Worm (Caenorhabditis elegans) whole organism, L4 larva: ENCODE data around the gene slc-17.4.
A peak's percentile ranks its signal among the peaks of the same experiment; 100 is the strongest.

Experiments used
- F10B5.3 ChIP-seq: sonication (generic microtip); optimal IDR thresholded peaks from 2 replicates; lab custom pipeline; 2016; ENCODE audit warnings: mild to moderate bottlenecking, missing genetic modification characterization, missing compliant biosample characterization
- F37D6.2 ChIP-seq: sonication (generic microtip); optimal IDR thresholded peaks from 2 replicates; lab custom pipeline; 2016; ENCODE audit warnings: mild to moderate bottlenecking, missing genetic modification characterization, missing compliant biosample characterization
- aha-1 ChIP-seq: fragments of 150-350 bp; peaks from one replicate; lab custom pipeline; 2014; ENCODE audit warnings: missing biosample characterization, missing genetic modification characterization
- daf-16 ChIP-seq, 3 experiments: sonication (generic microtip); optimal IDR thresholded peaks; 2 replicates each; lab custom pipeline; 2016 to 2017; ENCODE audit warnings: missing genetic modification characterization in 3 of 3, missing genetic modification reagents in 3 of 3, mild to moderate bottlenecking in 2 of 3, missing compliant biosample characterization in 2 of 3, missing biosample characterization in 1 of 3, moderate library complexity in 1 of 3
- daf-8 ChIP-seq: fragments of 200-800 bp; sonication (Bioruptor generic); IDR thresholded peaks from 2 replicates; pipeline ENCODE4 v1.3.6; 2022; ENCODE audit warnings: missing genetic modification characterization, missing compliant biosample characterization
- dmd-8 ChIP-seq: fragments of 200-800 bp; sonication (Bioruptor generic); IDR thresholded peaks from 2 replicates; pipeline ENCODE4 v1.3.6; 2022; ENCODE audit warnings: missing genetic modification characterization, missing compliant biosample characterization
- dve-1 ChIP-seq: sonication (generic microtip); optimal IDR thresholded peaks from 2 replicates; lab custom pipeline; 2017; ENCODE audit warnings: antibody characterized with exemption, mild to moderate bottlenecking, missing genetic modification characterization, missing compliant biosample characterization; ENCODE audit not compliant: insufficient read depth
- hif-1 ChIP-seq, 2 experiments: sonication (generic microtip); optimal IDR thresholded peaks; 2 replicates each; lab custom pipeline; 2016 to 2017; ENCODE audit warnings: missing compliant biosample characterization in 2 of 2, missing genetic modification characterization in 2 of 2, missing genetic modification reagents in 2 of 2, missing genotype in 2 of 2, mild to moderate bottlenecking in 1 of 2
- hlh-11 ChIP-seq: fragments of 200-800 bp; sonication (Bioruptor generic); optimal IDR thresholded peaks from 2 replicates; lab custom pipeline; 2018; ENCODE audit warnings: mild to moderate bottlenecking, missing genetic modification characterization, missing compliant biosample characterization
- hlh-30 ChIP-seq: sonication (generic microtip); optimal IDR thresholded peaks from 2 replicates; lab custom pipeline; 2017; ENCODE audit warnings: antibody characterized with exemption, mild to moderate bottlenecking, missing genetic modification characterization, missing compliant biosample characterization; ENCODE audit not compliant: insufficient read depth
- hmg-1.1 ChIP-seq: fragments of 200-800 bp; sonication (Bioruptor generic); IDR thresholded peaks from 2 replicates; pipeline ENCODE4 v1.3.6; 2022; ENCODE audit warnings: missing genetic modification reagents, missing genetic modification characterization, missing compliant biosample characterization
- lim-7 ChIP-seq: fragments of 200-800 bp; sonication (Bioruptor generic); IDR thresholded peaks from 2 replicates; pipeline ENCODE4 v1.3.6; 2022; ENCODE audit warnings: missing genetic modification characterization, missing compliant biosample characterization
- lin-1 ChIP-seq: fragments of 200-800 bp; sonication (Bioruptor generic); IDR thresholded peaks from 2 replicates; pipeline ENCODE4 v1.3.6; 2022; ENCODE audit warnings: missing genetic modification reagents, missing genetic modification characterization, missing compliant biosample characterization
- lin-38 ChIP-seq: fragments of 200-800 bp; sonication (Bioruptor generic); IDR thresholded peaks from 2 replicates; pipeline ENCODE4 v1.3.6; 2022; ENCODE audit warnings: missing genetic modification reagents, missing genetic modification characterization, missing compliant biosample characterization
- lsy-2 ChIP-seq, 2 experiments: fragments of 150-350 bp in 1 of 2; sonication (generic microtip) in 1 of 2; optimal IDR thresholded peaks; 2 replicates each; lab custom pipeline; 2014 to 2017; ENCODE audit warnings: missing biosample characterization in 2 of 2, missing genetic modification characterization in 2 of 2
- mdl-1 ChIP-seq, 2 experiments: fragments of 150-350 bp in 1 of 2; sonication (generic microtip) in 1 of 2; optimal IDR thresholded peaks; 2 replicates each; lab custom pipeline; 2014 to 2017; ENCODE audit warnings: missing biosample characterization in 2 of 2, missing genetic modification characterization in 2 of 2
- mep-1 ChIP-seq: fragments of 150-350 bp; sonication (generic microtip); optimal IDR thresholded peaks from 3 replicates; lab custom pipeline; 2014; ENCODE audit warnings: missing biosample characterization, missing genetic modification characterization
- mes-2 ChIP-seq: sonication (generic microtip); optimal IDR thresholded peaks from 2 replicates; lab custom pipeline; 2016; ENCODE audit warnings: missing genotype, mild to moderate bottlenecking, missing genetic modification characterization, missing compliant biosample characterization; ENCODE audit not compliant: poor library complexity, severe bottlenecking
- mxl-2 ChIP-seq: fragments of 200-800 bp; sonication (Bioruptor generic); conservative IDR thresholded peaks from 2 replicates; pipeline ENCODE4 v1.3.6; 2022; ENCODE audit warnings: missing genetic modification reagents, missing genetic modification characterization, missing compliant biosample characterization
- nhr-111 ChIP-seq: fragments of 200-800 bp; sonication (Bioruptor generic); optimal IDR thresholded peaks from 2 replicates; lab custom pipeline; 2018; ENCODE audit warnings: mild to moderate bottlenecking, missing genetic modification characterization, missing compliant biosample characterization
- nhr-237 ChIP-seq: sonication (generic microtip); optimal IDR thresholded peaks from 2 replicates; lab custom pipeline; 2017; ENCODE audit warnings: missing biosample characterization, missing genetic modification characterization
- nhr-28 ChIP-seq: fragments of 150-350 bp; optimal IDR thresholded peaks from 2 replicates; lab custom pipeline; 2014; ENCODE audit warnings: missing biosample characterization, missing genetic modification characterization
- nhr-41 ChIP-seq: fragments of 200-800 bp; sonication (Bioruptor generic); IDR thresholded peaks from 2 replicates; pipeline ENCODE4 v1.3.6; 2022; ENCODE audit warnings: missing genetic modification reagents, missing genetic modification characterization, missing compliant biosample characterization
- nhr-48 ChIP-seq: sonication (generic microtip); optimal IDR thresholded peaks from 2 replicates; lab custom pipeline; 2016; ENCODE audit warnings: mild to moderate bottlenecking, missing genetic modification characterization, missing compliant biosample characterization
- nhr-77 ChIP-seq: fragments of 150-350 bp; optimal IDR thresholded peaks from 2 replicates; lab custom pipeline; 2014; ENCODE audit warnings: missing biosample characterization, missing genetic modification characterization
- rbr-2 ChIP-seq: sonication (generic microtip); optimal IDR thresholded peaks from 2 replicates; lab custom pipeline; 2016; ENCODE audit warnings: missing genotype, missing genetic modification characterization, missing compliant biosample characterization
- saeg-2 ChIP-seq: fragments of 200-800 bp; sonication (Bioruptor generic); IDR thresholded peaks from 2 replicates; pipeline ENCODE4 v1.3.6; 2022; ENCODE audit warnings: missing genetic modification reagents, missing genetic modification characterization, missing compliant biosample characterization
- skn-1 ChIP-seq: fragments of 150-350 bp; optimal IDR thresholded peaks from 2 replicates; lab custom pipeline; 2014; ENCODE audit warnings: missing biosample characterization, missing genetic modification characterization
- snpc-1.2 ChIP-seq: fragments of 200-800 bp; sonication (Bioruptor generic); IDR thresholded peaks from 2 replicates; pipeline ENCODE4 v1.3.6; 2022; ENCODE audit warnings: missing genetic modification reagents, missing genetic modification characterization, missing compliant biosample characterization
- snpc-4 ChIP-seq: fragments of 150-350 bp; optimal IDR thresholded peaks from 2 replicates; lab custom pipeline; 2014; ENCODE audit warnings: missing biosample characterization, missing genetic modification characterization
- tag-97 ChIP-seq: fragments of 200-800 bp; sonication (Bioruptor generic); IDR thresholded peaks from 2 replicates; pipeline ENCODE4 v1.3.6; 2022; ENCODE audit warnings: missing genetic modification characterization, missing compliant biosample characterization
- unc-62 ChIP-seq, 3 experiments: fragments of 150-350 bp in 1 of 3; sonication (generic microtip); optimal IDR thresholded peaks in 2 of 3; peaks in 1 of 3; 1 replicate in 1 of 3; 2 replicates in 2 of 3; lab custom pipeline; 2014 to 2017; ENCODE audit warnings: missing biosample characterization in 3 of 3, missing genetic modification characterization in 3 of 3, missing genetic modification reagents in 3 of 3, missing genotype in 1 of 3

The slc-17.4 gene

DNA sequence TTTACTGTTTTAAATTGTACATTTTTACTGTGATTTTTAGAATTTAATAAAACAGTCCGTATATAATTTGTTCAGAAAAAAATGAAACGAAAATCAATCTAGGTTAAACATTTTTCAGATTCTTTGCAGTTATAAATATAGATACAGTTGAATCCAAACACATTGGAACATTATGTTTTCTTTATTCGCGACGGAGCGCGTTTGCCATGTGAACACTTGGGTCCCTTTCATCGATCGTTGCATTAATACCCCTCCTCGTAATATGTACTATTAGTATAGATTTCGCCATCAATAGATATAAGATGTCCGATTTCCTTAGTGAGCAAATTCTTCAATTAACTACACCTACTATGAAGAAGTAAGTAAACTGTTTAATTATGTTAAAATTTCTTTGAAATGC is 43.5 kb upstream of the slc-17.4 start, which contains the start of gene C49C3.8 (continued):
- no peak for TF ChIP-seq nhr-111 (GFP tag; lab: Kevin White, UChicago)

ce11 chrIV:17333542-17334281 is 42.2 kb upstream of the slc-17.4 start, which contains the start of gene C49C3.15:
Gene C49C3.15, plus strand, starts transcription at chrIV:17334231.
- TF ChIP-seq mdl-1 (tag; optimal IDR thresholded peaks at IDR 0.05; lab: Kevin White, UChicago) (peak in 1 of 2 experiments; percentile 10), dve-1 (tag; lab: Kevin White, UChicago) (peak; percentile 45), mep-1 (peak; percentile 42), hlh-30 (tag; lab: Kevin White, UChicago) (peak; percentile 96), hlh-11 (peak; percentile 28), lin-38 (GFP tag; lab: Robert Waterston, UW) (peak; percentile 48; the same call in 1 of the 2 replicates), nhr-48 (no peak), daf-16 (GFP tag; optimal IDR thresholded peaks at IDR 0.05; lab: Kevin White, UChicago) (no peak), daf-16 (tag; optimal IDR thresholded peaks at IDR 0.05; lab: Kevin White, UChicago) (peak; percentile 23), hmg-1.1 (GFP tag; lab: Robert Waterston, UW) (0 out of 2 replicates have a peak, but pooled peaks have one; percentile 8), nhr-41 (no peak), lsy-2 (tag; optimal IDR thresholded peaks at IDR 0.05; lab: Kevin White, UChicago) (peak in 1 of 2 experiments; percentile 54), nhr-28 (tag; lab: Kevin White, UChicago) (peak; percentile 21), hif-1 (tag; optimal IDR thresholded peaks at IDR 0.05; lab: Kevin White, UChicago) (peak in 1 of 2 experiments; percentile 83), rbr-2 (tag; lab: Kevin White, UChicago) (peak; percentile 10), F10B5.3 (no peak), F37D6.2 (tag; lab: Kevin White, UChicago) (no peak), mes-2 (tag; lab: Kevin White, UChicago) (peak; percentile 47), lim-7 (GFP tag; lab: Robert Waterston, UW) (no peak), unc-62 (GFP tag; optimal IDR thresholded peaks at IDR 0.05 in 1 of 2; lab: Kevin White, UChicago) (peak in 1 of 2 experiments; percentile 80), unc-62 (tag; optimal IDR thresholded peaks at IDR 0.05; lab: Kevin White, UChicago) (no peak), nhr-237 (tag; lab: Kevin White, UChicago) (no peak)

DNA sequence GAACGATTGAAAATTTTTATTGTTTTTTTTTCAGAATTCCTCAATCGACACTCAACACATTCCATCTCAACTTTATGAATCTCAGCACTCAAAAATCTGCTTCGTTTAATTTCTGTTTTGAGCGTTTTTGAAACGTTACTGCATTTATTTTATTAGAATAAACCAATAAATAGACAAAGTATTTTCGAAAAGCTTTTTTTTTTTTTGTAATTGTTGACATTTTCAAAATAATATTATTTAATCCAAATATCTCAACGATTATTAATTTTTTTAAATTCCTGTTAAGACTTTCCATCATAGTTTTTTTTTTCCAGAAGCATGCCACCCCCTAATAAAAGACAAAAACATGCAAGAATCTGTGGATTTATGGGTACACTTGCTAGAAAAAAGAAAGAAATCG is 40.7 kb upstream of the slc-17.4 start, which contains the start of gene C49C3.7:
TSS of gene C49C3.7 (plus strand) at position 301 of the 400 bp plus-strand sequence.
- no peak for TF ChIP-seq rbr-2 (tag; lab: Kevin White, UChicago)
- peak; percentile 86 for TF ChIP-seq aha-1 (tag; lab: Kevin White, UChicago)

DNA sequence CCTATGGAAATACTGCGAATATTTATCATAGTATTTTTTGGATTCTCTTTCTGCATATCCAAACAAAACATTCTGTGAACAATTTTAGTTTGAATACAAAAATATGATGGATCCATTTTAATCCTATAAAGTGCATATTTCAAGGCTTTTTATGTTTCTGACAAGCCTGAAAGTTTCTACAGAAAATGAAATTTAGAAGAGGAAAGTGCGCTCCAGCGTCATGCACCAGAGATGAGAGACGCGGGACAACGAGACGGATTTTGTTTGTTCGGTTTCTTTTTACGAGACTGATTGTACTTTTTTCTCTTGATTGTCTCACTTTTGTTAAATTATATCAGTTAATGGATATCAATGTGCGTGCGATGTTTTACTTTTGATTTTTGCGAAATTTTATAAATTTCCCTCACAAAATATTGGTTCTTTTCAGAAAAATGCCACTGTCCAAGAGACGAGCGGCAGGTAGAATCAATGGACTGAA is 39.6 kb upstream of the slc-17.4 start, which contains the start of gene C49C3.6:
TSS of gene C49C3.6 (plus strand) at position 428 of the 478 bp plus-strand sequence.
- TF ChIP-seq saeg-2 (no peak), daf-16 (GFP tag; optimal IDR thresholded peaks at IDR 0.05; lab: Kevin White, UChicago) (no peak), daf-16 (tag; optimal IDR thresholded peaks at IDR 0.05; lab: Kevin White, UChicago) (peak; percentile 1), mes-2 (tag; lab: Kevin White, UChicago) (peak; percentile 28), dve-1 (tag; lab: Kevin White, UChicago) (no peak), snpc-1.2 (GFP tag; lab: Robert Waterston, UW) (peak; percentile 61; the same call in 1 of the 2 replicates), lin-38 (GFP tag; lab: Robert Waterston, UW) (peak; percentile 72), lsy-2 (tag; optimal IDR thresholded peaks at IDR 0.05; lab: Kevin White, UChicago) (peak in 1 of 2 experiments; percentile 42)

DNA sequence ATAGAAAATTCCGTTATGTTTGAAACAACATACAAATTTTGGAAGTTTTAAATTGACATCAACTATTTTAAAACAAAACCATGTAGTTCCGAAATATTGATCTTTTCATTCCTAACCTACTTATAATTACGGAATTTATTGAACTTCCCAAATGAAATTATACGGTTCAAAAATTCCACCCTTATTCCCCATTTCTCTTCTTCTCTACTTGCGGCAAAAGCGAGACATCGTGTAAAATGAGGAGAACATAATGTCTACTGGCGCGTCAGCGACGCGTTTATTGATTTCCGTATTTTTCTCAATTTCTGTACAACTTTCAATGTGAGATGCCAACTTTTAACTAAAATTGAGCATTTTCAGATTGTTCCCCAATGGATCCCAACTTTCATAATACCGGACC is 37.3 kb upstream of the slc-17.4 start, which contains the start of gene ceh-88:
TSS of gene ceh-88 (plus strand) at position 355 of the 400 bp plus-strand sequence.
- TF ChIP-seq skn-1 (tag; lab: Kevin White, UChicago) (no peak), dmd-8 (GFP tag; lab: Robert Waterston, UW) (no peak), hmg-1.1 (GFP tag; lab: Robert Waterston, UW) (peak; percentile 41; the same call in 1 of the 2 replicates), mes-2 (tag; lab: Kevin White, UChicago) (peak; percentile 29), tag-97 (GFP tag; lab: Robert Waterston, UW) (no peak), daf-8 (GFP tag; lab: Robert Waterston, UW) (no peak), lin-1 (GFP tag; lab: Robert Waterston, UW) (no peak), nhr-77 (no peak), mxl-2 (GFP tag; lab: Robert Waterston, UW) (no peak), daf-16 (GFP tag; optimal IDR thresholded peaks at IDR 0.05; lab: Kevin White, UChicago) (no peak), daf-16 (tag; optimal IDR thresholded peaks at IDR 0.05; lab: Kevin White, UChicago) (peak; percentile 3), snpc-4 (tag; lab: Kevin White, UChicago) (no peak), dve-1 (tag; lab: Kevin White, UChicago) (peak; percentile 15)
